Fruit fly (Drosophila melanogaster) whole organism, prepupa: ENCODE measurements around the gene Trmt112.
A peak's percentile ranks its signal among the peaks of the same experiment; 100 is the strongest.

Experiments used
- Blimp-1 ChIP-seq: fragments of 200-800 bp; sonication (Bioruptor generic); optimal IDR thresholded peaks from 3 replicates; lab custom pipeline; 2017; ENCODE audit warnings: missing biosample characterization, missing genetic modification characterization, mild to moderate bottlenecking, moderate library complexity, missing genetic modification reagents
- CG10631 ChIP-seq: fragments of 200-800 bp; sonication (Bioruptor generic); optimal IDR thresholded peaks from 2 replicates; lab custom pipeline; 2016; ENCODE audit warnings: missing biosample characterization, missing genetic modification characterization
- CG11762 ChIP-seq: fragments of 200-800 bp; sonication (Bioruptor generic); optimal IDR thresholded peaks from 3 replicates; lab custom pipeline; 2016; ENCODE audit warnings: missing biosample characterization, missing genetic modification characterization; ENCODE audit not compliant: insufficient read depth
- CG15336 ChIP-seq: fragments of 200-800 bp; sonication (Bioruptor generic); IDR thresholded peaks from 2 replicates; pipeline ENCODE4 v1.3.6; 2022; ENCODE audit warnings: missing biosample characterization, missing genetic modification characterization
- CG1621 ChIP-seq: fragments of 200-800 bp; sonication (Bioruptor generic); optimal IDR thresholded peaks from 3 replicates; lab custom pipeline; 2018; ENCODE audit warnings: missing biosample characterization, mild to moderate bottlenecking, missing genetic modification characterization
- CG3032 ChIP-seq: fragments of 200-800 bp; optimal IDR thresholded peaks from 2 replicates; lab custom pipeline; 2019; ENCODE audit warnings: missing biosample characterization, mild to moderate bottlenecking, missing genetic modification characterization, moderate library complexity
- CG34406 ChIP-seq: fragments of 200-800 bp; sonication (Bioruptor generic); optimal IDR thresholded peaks from 3 replicates; lab custom pipeline; 2016; ENCODE audit warnings: missing biosample characterization, missing genetic modification characterization
- CG3919 ChIP-seq: fragments of 200-800 bp; sonication (Bioruptor generic); optimal IDR thresholded peaks from 3 replicates; lab custom pipeline; 2016; ENCODE audit warnings: missing biosample characterization, missing genetic modification characterization
- CG4318 ChIP-seq: fragments of 200-800 bp; sonication (Bioruptor generic); optimal IDR thresholded peaks from 3 replicates; lab custom pipeline; 2017; ENCODE audit warnings: missing biosample characterization, mild to moderate bottlenecking, missing genetic modification characterization
- CG6163 ChIP-seq: fragments of 200-800 bp; sonication (Bioruptor generic); IDR thresholded peaks from 3 replicates; pipeline ENCODE4 v1.3.6; 2022; ENCODE audit warnings: missing biosample characterization, missing genetic modification characterization
- CG6276 ChIP-seq: fragments of 200-800 bp; sonication (Bioruptor generic); optimal IDR thresholded peaks from 2 replicates; lab custom pipeline; 2017; ENCODE audit warnings: missing biosample characterization, mild to moderate bottlenecking, missing genetic modification characterization
- CG6808 ChIP-seq: fragments of 200-800 bp; sonication (Bioruptor generic); optimal IDR thresholded peaks from 3 replicates; lab custom pipeline; 2017; ENCODE audit warnings: missing biosample characterization, missing genetic modification characterization, mild to moderate bottlenecking, moderate library complexity, missing genetic modification reagents
- CG6854 ChIP-seq: fragments of 200-800 bp; sonication (Bioruptor generic); optimal IDR thresholded peaks from 2 replicates; lab custom pipeline; 2017; ENCODE audit warnings: missing biosample characterization, mild to moderate bottlenecking, missing genetic modification characterization
- CG8319 ChIP-seq: fragments of 200-800 bp; sonication (Bioruptor generic); optimal IDR thresholded peaks from 3 replicates; lab custom pipeline; 2016; ENCODE audit warnings: missing biosample characterization, missing genetic modification characterization
- CG8632 ChIP-seq: fragments of 200-800 bp; sonication (Bioruptor generic); optimal IDR thresholded peaks from 3 replicates; lab custom pipeline; 2016; ENCODE audit warnings: missing biosample characterization, missing genetic modification characterization
- CG9139 ChIP-seq: fragments of 200-800 bp; sonication (Bioruptor generic); optimal IDR thresholded peaks from 3 replicates; lab custom pipeline; 2017; ENCODE audit warnings: missing biosample characterization, mild to moderate bottlenecking, missing genetic modification characterization
- Eip78C ChIP-seq: fragments of 200-800 bp; sonication (Bioruptor generic); peaks from one replicate; lab custom pipeline; 2016; ENCODE audit warnings: missing biosample characterization, missing genetic modification characterization
- Eip93F ChIP-seq: fragments of 200-800 bp; sonication (Bioruptor generic); optimal IDR thresholded peaks from 2 replicates; lab custom pipeline; 2016; ENCODE audit warnings: missing biosample characterization, mild to moderate bottlenecking, missing genetic modification characterization
- Ets21C ChIP-seq: fragments of 200-800 bp; sonication (Bioruptor generic); optimal IDR thresholded peaks from 3 replicates; lab custom pipeline; 2016; ENCODE audit warnings: missing biosample characterization, missing genetic modification characterization
- Gug ChIP-seq: fragments of 200-800 bp; sonication (Bioruptor generic); IDR thresholded peaks from 2 replicates; pipeline ENCODE4 v1.3.6; 2022; ENCODE audit warnings: missing biosample characterization, missing genetic modification characterization
- Hr39 ChIP-seq: fragments of 200-800 bp; sonication (Bioruptor generic); optimal IDR thresholded peaks from 2 replicates; lab custom pipeline; 2016; ENCODE audit warnings: missing biosample characterization, missing genetic modification characterization
- Hr4 ChIP-seq: fragments of 200-800 bp; sonication (Bioruptor generic); optimal IDR thresholded peaks from 3 replicates; lab custom pipeline; 2016; ENCODE audit warnings: missing biosample characterization, missing genetic modification characterization
- Lpt ChIP-seq: fragments of 200-800 bp; sonication (Bioruptor generic); optimal IDR thresholded peaks from 3 replicates; lab custom pipeline; 2016; ENCODE audit warnings: missing biosample characterization, missing genetic modification characterization
- Met ChIP-seq: fragments of 200-800 bp; sonication (Bioruptor generic); optimal IDR thresholded peaks from 3 replicates; lab custom pipeline; 2016; ENCODE audit warnings: missing biosample characterization, missing genetic modification characterization
- OdsH ChIP-seq: fragments of 200-800 bp; sonication (Bioruptor generic); optimal IDR thresholded peaks from 3 replicates; lab custom pipeline; 2016; ENCODE audit warnings: missing biosample characterization, missing genetic modification characterization
- Sox14 ChIP-seq: fragments of 200-800 bp; sonication (Bioruptor generic); optimal IDR thresholded peaks from 3 replicates; lab custom pipeline; 2016; ENCODE audit warnings: missing biosample characterization, missing genetic modification characterization
- Sox15 ChIP-seq: fragments of 200-800 bp; sonication (Bioruptor generic); optimal IDR thresholded peaks from 3 replicates; lab custom pipeline; 2016; ENCODE audit warnings: missing biosample characterization, missing genetic modification characterization
- achi ChIP-seq: fragments of 200-800 bp; sonication (Bioruptor generic); optimal IDR thresholded peaks from 3 replicates; lab custom pipeline; 2016; ENCODE audit warnings: missing biosample characterization, missing genetic modification characterization
- acj6 ChIP-seq: fragments of 200-800 bp; sonication (Bioruptor generic); optimal IDR thresholded peaks from 3 replicates; lab custom pipeline; 2016; ENCODE audit warnings: missing biosample characterization, missing genetic modification characterization
- cyc ChIP-seq: fragments of 200-800 bp; sonication (Bioruptor generic); optimal IDR thresholded peaks from 3 replicates; lab custom pipeline; 2016; ENCODE audit warnings: missing biosample characterization, missing genetic modification characterization
- dac ChIP-seq: fragments of 200-800 bp; sonication (Bioruptor generic); optimal IDR thresholded peaks from 2 replicates; lab custom pipeline; 2017; ENCODE audit warnings: missing biosample characterization, mild to moderate bottlenecking, missing genetic modification characterization
- eg ChIP-seq: fragments of 200-800 bp; sonication (Bioruptor generic); IDR thresholded peaks from 3 replicates; pipeline ENCODE4 v1.3.6; 2022; ENCODE audit warnings: missing biosample characterization, missing genetic modification characterization
- fd59A ChIP-seq: fragments of 200-800 bp; sonication (Bioruptor generic); optimal IDR thresholded peaks from 2 replicates; lab custom pipeline; 2017; ENCODE audit warnings: missing biosample characterization, mild to moderate bottlenecking, missing genetic modification characterization, missing genetic modification reagents
- fkh ChIP-seq: fragments of 200-800 bp; sonication (Bioruptor generic); optimal IDR thresholded peaks from 3 replicates; lab custom pipeline; 2017; ENCODE audit warnings: missing biosample characterization, mild to moderate bottlenecking, missing genetic modification characterization, moderate library complexity
- lz ChIP-seq: fragments of 200-800 bp; sonication (Bioruptor generic); optimal IDR thresholded peaks from 3 replicates; lab custom pipeline; 2016; ENCODE audit warnings: missing biosample characterization, missing genetic modification characterization
- pdm3 ChIP-seq: fragments of 200-800 bp; sonication (Bioruptor generic); optimal IDR thresholded peaks from 3 replicates; lab custom pipeline; 2016; ENCODE audit warnings: missing biosample characterization, missing genetic modification characterization
- salr ChIP-seq, 2 experiments: fragments of 200-800 bp; sonication (Bioruptor generic); optimal IDR thresholded peaks; 3 replicates each; lab custom pipeline; 2016 to 2018; ENCODE audit warnings: missing biosample characterization in 2 of 2, missing genetic modification characterization in 2 of 2, mild to moderate bottlenecking in 1 of 2
- spab ChIP-seq: fragments of 200-800 bp; sonication (Bioruptor generic); optimal IDR thresholded peaks from 2 replicates; lab custom pipeline; 2017; ENCODE audit warnings: missing biosample characterization, mild to moderate bottlenecking, missing genetic modification characterization, missing genetic modification reagents
- ss ChIP-seq, 2 experiments: fragments of 200-800 bp; sonication (Bioruptor generic); optimal IDR thresholded peaks; 2 replicates in 1 of 2; 3 replicates in 1 of 2; lab custom pipeline; 2017 to 2018; ENCODE audit warnings: mild to moderate bottlenecking in 2 of 2, missing biosample characterization in 2 of 2, missing genetic modification characterization in 2 of 2, moderate library complexity in 1 of 2
- svp ChIP-seq: fragments of 200-800 bp; sonication (Bioruptor generic); peaks from one replicate; lab custom pipeline; 2016; ENCODE audit warnings: missing biosample characterization, missing genetic modification characterization
- topi ChIP-seq: fragments of 200-800 bp; sonication (Bioruptor generic); optimal IDR thresholded peaks from 3 replicates; lab custom pipeline; 2016; ENCODE audit warnings: missing biosample characterization, missing genetic modification characterization

The Trmt112 gene

DNA sequence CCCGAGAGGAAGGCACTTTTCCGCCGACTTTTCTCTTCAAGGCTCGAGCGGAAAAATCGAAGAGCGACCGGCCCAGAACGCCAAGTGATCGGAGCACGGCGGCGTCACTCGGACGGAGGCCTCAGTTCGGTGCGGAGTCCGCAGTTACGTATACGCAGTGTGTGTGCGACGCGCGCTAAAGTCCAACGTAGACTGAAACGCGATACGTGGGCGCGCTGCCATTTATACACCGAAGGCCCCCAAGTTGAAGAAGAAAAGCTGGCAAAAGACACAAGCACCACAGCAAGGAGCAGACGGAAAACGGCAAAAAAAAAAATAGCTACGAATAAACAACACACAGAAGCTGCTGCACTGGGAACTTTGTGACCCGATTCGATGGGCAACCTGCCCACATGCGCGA lies 23.5 kb downstream of the Trmt112 start, which contains the start of gene CG42337:
Gene CG42337, minus strand, starts transcription at position 194 of the 400 bp plus-strand sequence.
- TF ChIP-seq CG4318 (GFP tag; lab: Kevin White, UChicago) (no peak), CG9139 (GFP tag; lab: Kevin White, UChicago) (no peak), Hr4 (GFP tag; lab: Kevin White, UChicago) (no peak), CG6854 (GFP tag; lab: Kevin White, UChicago) (no peak), Blimp-1 (GFP tag; lab: Kevin White, UChicago) (no peak), dac (no peak), CG1621 (tag; lab: Kevin White, UChicago) (no peak), svp (no peak), Met (GFP tag; lab: Kevin White, UChicago) (no peak), CG6808 (GFP tag; lab: Kevin White, UChicago) (no peak), achi (GFP tag; lab: Kevin White, UChicago) (no peak)

DNA sequence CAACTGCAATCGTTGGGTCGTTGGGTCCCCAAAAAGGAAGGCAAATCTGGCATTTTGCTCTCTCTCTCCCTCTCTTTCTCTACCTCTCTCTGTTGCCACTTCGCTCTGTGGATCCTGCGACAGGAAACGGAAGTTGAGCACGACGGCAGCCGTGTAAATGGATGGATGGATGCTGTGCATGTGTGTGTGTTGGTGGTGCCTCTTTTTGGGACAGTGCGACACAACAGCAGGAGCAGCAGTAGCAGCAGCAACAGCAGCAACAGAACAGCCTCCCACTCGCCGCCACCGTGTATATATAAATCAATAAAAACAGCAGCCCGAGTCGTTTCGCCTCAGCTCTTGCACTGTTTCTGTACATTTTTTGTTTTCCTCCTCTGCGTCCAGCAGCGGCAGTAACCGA lies 24.6 kb downstream of the Trmt112 start:
- no peak for TF ChIP-seq Ets21C (GFP tag; lab: Kevin White, UChicago)
- peak; percentile 58 for TF ChIP-seq Eip78C

DNA sequence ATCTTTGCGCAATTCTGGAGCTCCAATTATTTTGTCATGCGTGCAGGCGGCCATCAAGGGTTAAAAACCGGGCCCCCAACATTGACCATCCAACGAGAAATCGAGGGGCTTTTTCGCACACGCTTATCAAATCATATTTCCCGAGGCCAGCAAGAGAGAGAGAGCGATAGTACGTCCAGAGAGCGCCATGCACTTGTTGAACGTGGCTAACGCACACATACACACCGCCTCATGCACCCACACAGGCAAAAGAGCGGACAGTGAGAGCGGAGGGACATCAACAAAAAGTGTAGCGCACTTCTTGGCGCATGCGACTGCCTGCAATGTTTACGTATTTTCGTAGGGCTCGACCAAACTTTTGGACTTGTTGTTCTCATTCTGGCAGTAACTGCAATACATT lies 30.2 kb downstream of the Trmt112 start:
- TF ChIP-seq cyc (GFP tag; lab: Kevin White, UChicago) (no peak), fd59A (GFP tag; lab: Kevin White, UChicago) (no peak), Eip93F (GFP tag; lab: Kevin White, UChicago) (no peak), Hr39 (GFP tag; lab: Kevin White, UChicago) (no peak), Sox15 (no peak), OdsH (no peak), fkh (GFP tag; lab: Kevin White, UChicago) (no peak), acj6 (GFP tag; lab: Kevin White, UChicago) (no peak), CG8319 (no peak), ss (GFP tag; optimal IDR thresholded peaks at IDR 0.05; lab: Kevin White, UChicago) (no peak), topi (no peak), Met (GFP tag; lab: Kevin White, UChicago) (no peak), Lpt (GFP tag; lab: Kevin White, UChicago) (no peak), CG6163 (GFP tag; lab: Robert Waterston, UW) (no peak), Ets21C (GFP tag; lab: Kevin White, UChicago) (no peak), Sox14 (GFP tag; lab: Kevin White, UChicago) (no peak), pdm3 (no peak), CG15336 (GFP tag; lab: Robert Waterston, UW) (no peak)
- TF ChIP-seq, all 60 proteins: peak for 0

DNA sequence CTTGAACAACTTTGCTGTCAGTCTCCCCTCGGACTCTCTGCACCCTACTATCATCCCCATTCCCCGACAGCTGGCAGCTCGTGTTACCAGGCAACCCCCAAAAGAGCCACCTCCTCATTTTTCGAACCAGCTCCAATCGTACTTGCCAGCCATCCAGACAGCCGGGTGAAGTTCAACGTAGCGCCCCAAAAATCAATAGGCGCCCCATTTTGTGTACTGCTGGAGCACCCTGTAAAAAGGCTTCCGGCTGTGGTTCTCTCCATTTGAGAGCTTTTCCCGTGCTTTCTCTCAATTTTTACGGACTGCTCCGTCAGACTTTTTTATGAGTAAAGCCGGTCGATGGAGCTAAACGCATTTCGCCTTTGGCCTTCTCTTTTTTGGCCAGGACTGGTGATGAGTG lies 31.0 kb downstream of the Trmt112 start:
- TF ChIP-seq Lpt (GFP tag; lab: Kevin White, UChicago) = no peak
- peak; percentile 29 for TF ChIP-seq Eip78C
- no peak for TF ChIP-seq ss (GFP tag; optimal IDR thresholded peaks at IDR 0.05; lab: Kevin White, UChicago)
- no peak for TF ChIP-seq Sox15
- TF ChIP-seq lz = no peak
- TF ChIP-seq CG10631 (GFP tag; lab: Kevin White, UChicago) = no peak
- no peak for TF ChIP-seq CG3919
- TF ChIP-seq svp = no peak

DNA sequence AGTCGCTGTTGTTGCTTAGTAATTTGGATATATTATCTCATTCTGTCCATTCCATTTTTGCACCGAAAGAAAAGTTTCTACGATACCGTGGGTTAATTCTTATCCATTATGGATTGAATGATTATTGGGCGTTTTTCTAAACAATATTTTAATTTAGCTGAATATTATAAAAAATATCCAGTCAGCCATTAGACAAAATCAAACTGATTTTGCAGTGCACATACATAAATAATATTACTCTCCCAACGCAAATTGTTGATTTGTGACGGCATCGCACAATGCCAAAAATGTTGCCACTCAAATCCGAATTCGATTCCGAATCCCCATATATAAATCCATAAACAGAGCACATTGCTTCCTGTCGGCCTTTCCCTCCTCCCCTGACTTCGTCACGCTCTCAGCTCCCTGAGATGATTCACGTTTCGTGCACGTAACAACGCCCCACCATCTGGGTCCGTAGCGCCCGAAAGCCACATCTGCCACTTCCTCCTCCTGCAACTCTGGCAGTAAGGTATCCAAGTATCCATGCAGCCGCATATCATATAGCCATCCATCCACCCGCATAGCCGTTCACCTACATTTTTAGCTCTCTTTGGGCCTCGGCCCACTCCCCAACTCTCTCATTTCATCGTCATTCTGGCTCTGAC lies 39.6 kb downstream of the Trmt112 start:
- no peak for TF ChIP-seq CG6854 (GFP tag; lab: Kevin White, UChicago)
- TF ChIP-seq CG11762 (GFP tag; lab: Kevin White, UChicago) = no peak
- peak in 1 of 2 experiments; percentile 70 for TF ChIP-seq salr (GFP tag; optimal IDR thresholded peaks at IDR 0.05; lab: Kevin White, UChicago)
- peak; percentile 49 for TF ChIP-seq lz
- peak; percentile 3 to 31 for TF ChIP-seq ss (GFP tag; optimal IDR thresholded peaks at IDR 0.05; lab: Kevin White, UChicago)
- no peak for TF ChIP-seq CG6276 (GFP tag; lab: Kevin White, UChicago)
- peak; percentile 24 for TF ChIP-seq CG34406 (GFP tag; lab: Kevin White, UChicago)
- TF ChIP-seq Eip78C = peak; percentile 86
- peak; percentile 16 for TF ChIP-seq spab (GFP tag; lab: Kevin White, UChicago)
- TF ChIP-seq CG3032 (tag; lab: Kevin White, UChicago) = peak; percentile 15
- TF ChIP-seq Sox14 (GFP tag; lab: Kevin White, UChicago) = peak; percentile 51
- TF ChIP-seq Met (GFP tag; lab: Kevin White, UChicago) = peak; percentile 70
- TF ChIP-seq pdm3 = peak; percentile 70
- TF ChIP-seq CG3919 = peak; percentile 64
- TF ChIP-seq Sox15 = no peak
- TF ChIP-seq fkh (GFP tag; lab: Kevin White, UChicago) = no peak
- no peak for TF ChIP-seq CG4318 (GFP tag; lab: Kevin White, UChicago)
- peak; percentile 14 for TF ChIP-seq CG6808 (GFP tag; lab: Kevin White, UChicago)
- TF ChIP-seq Hr4 (GFP tag; lab: Kevin White, UChicago) = peak; percentile 75
- TF ChIP-seq CG15336 (GFP tag; lab: Robert Waterston, UW) = peak; percentile 76
- TF ChIP-seq Gug (GFP tag; lab: Robert Waterston, UW) = peak; percentile 47
- peak; percentile 47 for TF ChIP-seq CG8632
- peak; percentile 85 for TF ChIP-seq eg
- peak; percentile 64 for TF ChIP-seq OdsH
